Fruit fly (Drosophila melanogaster) whole organism, embryonic: Measurements from ENCODE around the gene Top3alpha.

Experiments used
- Adf1 ChIP-seq: fragments of 200-800 bp; sonication (Bioruptor generic); IDR thresholded peaks from 2 replicates; pipeline ENCODE4 v1.3.6; 2022; ENCODE audit warnings: missing biosample characterization, missing genetic modification characterization
- B-H2 ChIP-seq: fragments of 200-800 bp; sonication (Bioruptor generic); optimal IDR thresholded peaks from 2 replicates; lab custom pipeline; 2018; ENCODE audit warnings: missing biosample characterization, mild to moderate bottlenecking, missing genetic modification characterization
- Blimp-1 ChIP-seq: fragments of 200-800 bp; sonication (Bioruptor generic); optimal IDR thresholded peaks from 3 replicates; lab custom pipeline; 2018; ENCODE audit warnings: missing biosample characterization, missing genetic modification characterization, mild to moderate bottlenecking, moderate library complexity, missing genetic modification reagents
- BtbVII ChIP-seq: fragments of 200-800 bp; sonication (Bioruptor generic); optimal IDR thresholded peaks from 3 replicates; lab custom pipeline; 2017; ENCODE audit warnings: missing biosample characterization, mild to moderate bottlenecking, missing genetic modification characterization
- CG1024 ChIP-seq: fragments of 200-800 bp; sonication (Bioruptor generic); IDR thresholded peaks from 2 replicates; pipeline ENCODE4 v1.3.6; 2022; ENCODE audit warnings: missing biosample characterization, missing genetic modification characterization
- CG10321 ChIP-seq: fragments of 200-800 bp; sonication (Bioruptor generic); IDR thresholded peaks from 2 replicates; pipeline ENCODE4 v1.3.6; 2022; ENCODE audit warnings: missing biosample characterization, missing genetic modification characterization
- CG12104 ChIP-seq: fragments of 200-800 bp; sonication (Bioruptor generic); optimal IDR thresholded peaks from 3 replicates; lab custom pipeline; 2016; ENCODE audit warnings: missing biosample characterization, missing genetic modification characterization
- CG12391 ChIP-seq: fragments of 200-800 bp; sonication (Bioruptor generic); optimal IDR thresholded peaks from 3 replicates; lab custom pipeline; 2018; ENCODE audit warnings: missing biosample characterization, mild to moderate bottlenecking, missing genetic modification characterization, moderate library complexity
- CG12659 ChIP-seq: fragments of 200-800 bp; sonication (Bioruptor generic); optimal IDR thresholded peaks from 3 replicates; lab custom pipeline; 2017; ENCODE audit warnings: mild to moderate bottlenecking, missing biosample characterization, missing genetic modification reagents, missing genetic modification characterization
- CG13775 ChIP-seq: fragments of 200-800 bp; sonication (Bioruptor generic); optimal IDR thresholded peaks from 3 replicates; lab custom pipeline; 2017; ENCODE audit warnings: missing biosample characterization, mild to moderate bottlenecking, missing genetic modification characterization
- CG14965 ChIP-seq: fragments of 200-800 bp; sonication (Bioruptor generic); optimal IDR thresholded peaks from 2 replicates; lab custom pipeline; 2016; ENCODE audit warnings: missing biosample characterization, missing genetic modification characterization, borderline replicate concordance
- CG17802 ChIP-seq: fragments of 200-800 bp; sonication (Bioruptor generic); optimal IDR thresholded peaks from 2 replicates; lab custom pipeline; 2018; ENCODE audit warnings: missing biosample characterization, mild to moderate bottlenecking, missing genetic modification characterization, moderate library complexity
- CG17829 ChIP-seq: fragments of 200-800 bp; optimal IDR thresholded peaks from 2 replicates; lab custom pipeline; 2019; ENCODE audit warnings: missing biosample characterization, mild to moderate bottlenecking, missing genetic modification characterization, moderate library complexity
- CG1792 ChIP-seq: fragments of 200-800 bp; sonication (Bioruptor generic); optimal IDR thresholded peaks from 2 replicates; lab custom pipeline; 2016; ENCODE audit warnings: missing biosample characterization, missing genetic modification characterization
- CG18599 ChIP-seq: fragments of 200-800 bp; sonication (Bioruptor generic); optimal IDR thresholded peaks from 3 replicates; lab custom pipeline; 2017; ENCODE audit warnings: missing biosample characterization, missing genetic modification characterization, mild to moderate bottlenecking, moderate library complexity, missing genetic modification reagents
- CG2116 ChIP-seq: fragments of 200-800 bp; sonication (Bioruptor generic); optimal IDR thresholded peaks from 3 replicates; lab custom pipeline; 2018; ENCODE audit warnings: missing biosample characterization, mild to moderate bottlenecking, missing genetic modification characterization
- CG2889 ChIP-seq: fragments of 200-800 bp; sonication (Bioruptor generic); IDR thresholded peaks from 3 replicates; pipeline ENCODE4 v1.3.6; 2022; ENCODE audit warnings: missing biosample characterization, missing genetic modification characterization
- CG30403 ChIP-seq: fragments of 200-800 bp; sonication (Bioruptor generic); optimal IDR thresholded peaks from 3 replicates; lab custom pipeline; 2016; ENCODE audit warnings: missing biosample characterization, missing genetic modification characterization
- CG32772 ChIP-seq: fragments of 200-800 bp; sonication (Bioruptor generic); IDR thresholded peaks from 2 replicates; pipeline ENCODE4 v1.3.6; 2022; ENCODE audit warnings: missing biosample characterization, missing genetic modification characterization
- CG34376 ChIP-seq: fragments of 200-800 bp; sonication (Bioruptor generic); optimal IDR thresholded peaks from 2 replicates; lab custom pipeline; 2018; ENCODE audit warnings: missing biosample characterization, mild to moderate bottlenecking, missing genetic modification characterization
- CG8089 ChIP-seq: fragments of 200-800 bp; sonication (Bioruptor generic); optimal IDR thresholded peaks from 3 replicates; lab custom pipeline; 2016; ENCODE audit warnings: missing biosample characterization, missing genetic modification characterization
- CG9215 ChIP-seq: fragments of 200-800 bp; sonication (Bioruptor generic); IDR thresholded peaks from 2 replicates; pipeline ENCODE4 v1.3.6; 2022; ENCODE audit warnings: missing biosample characterization, missing genetic modification characterization
- D19B ChIP-seq: fragments of 200-800 bp; sonication (Bioruptor generic); optimal IDR thresholded peaks from 2 replicates; lab custom pipeline; 2017; ENCODE audit warnings: missing biosample characterization, mild to moderate bottlenecking, missing genetic modification characterization
- Dip3 ChIP-seq: fragments of 200-800 bp; sonication (Bioruptor generic); optimal IDR thresholded peaks from 3 replicates; lab custom pipeline; 2016; ENCODE audit warnings: missing biosample characterization, missing genetic modification characterization
- Hmr ChIP-seq: fragments of 200-800 bp; sonication (Bioruptor generic); optimal IDR thresholded peaks from 3 replicates; lab custom pipeline; 2017; ENCODE audit warnings: mild to moderate bottlenecking, missing biosample characterization, missing genetic modification reagents, missing genetic modification characterization
- Hr51 ChIP-seq, 2 experiments: fragments of 200-800 bp; sonication (Bioruptor generic); optimal IDR thresholded peaks; 2 replicates in 1 of 2; 3 replicates in 1 of 2; lab custom pipeline; 2016 to 2018; ENCODE audit warnings: missing biosample characterization in 2 of 2, missing genetic modification characterization in 2 of 2, mild to moderate bottlenecking in 1 of 2, moderate library complexity in 1 of 2
- Nf-YB ChIP-seq: fragments of 200-800 bp; sonication (Bioruptor generic); optimal IDR thresholded peaks from 3 replicates; lab custom pipeline; 2019; ENCODE audit warnings: missing biosample characterization, mild to moderate bottlenecking, missing genetic modification characterization, moderate library complexity
- Opbp ChIP-seq: fragments of 200-800 bp; sonication (Bioruptor generic); IDR thresholded peaks from 3 replicates; pipeline ENCODE4 v1.3.6; 2022; ENCODE audit warnings: missing biosample characterization, missing genetic modification characterization; ENCODE audit not compliant: partially characterized antibody
- Ssrp ChIP-seq: fragments of 200-800 bp; sonication (Bioruptor generic); optimal IDR thresholded peaks from 2 replicates; lab custom pipeline; 2018; ENCODE audit warnings: missing biosample characterization, mild to moderate bottlenecking, missing genetic modification characterization, moderate library complexity
- Taf1 ChIP-seq: fragments of 200-800 bp; sonication (Bioruptor generic); IDR thresholded peaks from 2 replicates; pipeline ENCODE4 v1.3.6; 2022; ENCODE audit warnings: missing biosample characterization, missing genetic modification characterization
- ab ChIP-seq: fragments of 200-800 bp; sonication (Bioruptor generic); optimal IDR thresholded peaks from 2 replicates; lab custom pipeline; 2016; ENCODE audit warnings: missing biosample characterization, missing genetic modification characterization
- ara ChIP-seq: fragments of 200-800 bp; sonication (Bioruptor generic); IDR thresholded peaks from 2 replicates; pipeline ENCODE4 v1.3.6; 2022; ENCODE audit warnings: missing biosample characterization, missing genetic modification characterization
- bsh ChIP-seq, 2 experiments: fragments of 200-800 bp; sonication (Bioruptor generic); optimal IDR thresholded peaks; 2 replicates each; lab custom pipeline; 2017 to 2018; ENCODE audit warnings: mild to moderate bottlenecking in 2 of 2, missing biosample characterization in 2 of 2, missing genetic modification characterization in 2 of 2, moderate library complexity in 1 of 2
- danr ChIP-seq: fragments of 200-800 bp; sonication (Bioruptor generic); IDR thresholded peaks from 2 replicates; pipeline ENCODE4 v1.3.6; 2022; ENCODE audit warnings: missing biosample characterization, missing genetic modification characterization
- fd96Cb ChIP-seq: fragments of 200-800 bp; sonication (Bioruptor generic); optimal IDR thresholded peaks from 2 replicates; lab custom pipeline; 2018; ENCODE audit warnings: missing biosample characterization, mild to moderate bottlenecking, missing genetic modification characterization, moderate library complexity
- fru ChIP-seq: fragments of >200 bp; optimal IDR thresholded peaks from 2 replicates; lab custom pipeline; 2017
- gcm2 ChIP-seq: fragments of 200-800 bp; sonication (Bioruptor generic); optimal IDR thresholded peaks from 2 replicates; lab custom pipeline; 2016; ENCODE audit warnings: missing biosample characterization, missing genetic modification characterization
- grau ChIP-seq: fragments of 200-800 bp; optimal IDR thresholded peaks from 3 replicates; lab custom pipeline; 2019; ENCODE audit warnings: missing biosample characterization, mild to moderate bottlenecking, missing genetic modification characterization, moderate library complexity
- ham ChIP-seq: fragments of 200-800 bp; sonication (Bioruptor generic); IDR thresholded peaks from 2 replicates; pipeline ENCODE4 v1.3.6; 2022; ENCODE audit warnings: missing biosample characterization, missing genetic modification characterization
- hkb ChIP-seq, 2 experiments: fragments of 200-800 bp in 1 of 2; fragments of >200 bp in 1 of 2; sonication (Bioruptor generic) in 1 of 2; IDR thresholded peaks in 1 of 2; optimal IDR thresholded peaks in 1 of 2; 2 replicates each; pipeline versions ENCODE4 v1.3.6 to Lab custom; 2017 to 2022; ENCODE audit warnings: missing biosample characterization in 1 of 2, missing genetic modification characterization in 1 of 2
- lab ChIP-seq: fragments of 200-800 bp; sonication (Bioruptor generic); optimal IDR thresholded peaks from 3 replicates; lab custom pipeline; 2017; ENCODE audit warnings: missing biosample characterization, missing genetic modification characterization, mild to moderate bottlenecking, moderate library complexity, missing genetic modification reagents
- nerfin-1 ChIP-seq: fragments of 200-800 bp; sonication (Bioruptor generic); optimal IDR thresholded peaks from 3 replicates; lab custom pipeline; 2019; ENCODE audit warnings: missing biosample characterization, mild to moderate bottlenecking, missing genetic modification characterization, moderate library complexity
- nerfin-2 ChIP-seq: fragments of 200-800 bp; sonication (Bioruptor generic); IDR thresholded peaks from 2 replicates; pipeline ENCODE4 v1.3.6; 2022; ENCODE audit warnings: missing biosample characterization, missing genetic modification characterization; ENCODE audit not compliant: partially characterized antibody
- org-1 ChIP-seq: fragments of 200-800 bp; sonication (Bioruptor generic); optimal IDR thresholded peaks from 2 replicates; lab custom pipeline; 2017; ENCODE audit warnings: missing biosample characterization, missing genetic modification characterization
- pros ChIP-seq: fragments of 200-800 bp; sonication (Bioruptor generic); optimal IDR thresholded peaks from 3 replicates; lab custom pipeline; 2019; ENCODE audit warnings: missing biosample characterization, mild to moderate bottlenecking, missing genetic modification characterization, moderate library complexity
- ranshi ChIP-seq: fragments of 200-800 bp; sonication (Bioruptor generic); IDR thresholded peaks from 2 replicates; pipeline ENCODE4 v1.3.6; 2022; ENCODE audit warnings: missing biosample characterization, missing genetic modification characterization
- tup ChIP-seq: fragments of 200-800 bp; sonication (Bioruptor generic); optimal IDR thresholded peaks from 2 replicates; lab custom pipeline; 2016; ENCODE audit warnings: missing biosample characterization, mild to moderate bottlenecking, missing genetic modification characterization, moderate library complexity
- zfh1 ChIP-seq: fragments of 200-800 bp; sonication (Bioruptor generic); IDR thresholded peaks from 3 replicates; pipeline ENCODE4 v1.3.6; 2022; ENCODE audit warnings: missing biosample characterization, missing genetic modification characterization

The Top3alpha gene

dm6 chr2L:19492934-19493686 lies 4.9 kb upstream of the Top3alpha start, which contains the start of the genes swm and Ctu2 (continued):
- peak; percentile 72 for TF ChIP-seq CG17829 (tag; lab: Kevin White, UChicago)
- TF ChIP-seq CG9215 (GFP tag; lab: Robert Waterston, UW): peak; percentile 72
- no peak for TF ChIP-seq ham (GFP tag; lab: Robert Waterston, UW)
- TF ChIP-seq org-1 (GFP tag; lab: Kevin White, UChicago): no peak
- no peak for TF ChIP-seq gcm2
- peak; percentile 83 for TF ChIP-seq CG12391 (tag; lab: Kevin White, UChicago)
- TF ChIP-seq CG12104: peak; percentile 36
- no peak for TF ChIP-seq Blimp-1 (GFP tag; lab: Kevin White, UChicago)
- TF ChIP-seq D19B (GFP tag; lab: Kevin White, UChicago): peak; percentile 46
- TF ChIP-seq ranshi: peak; percentile 30; the same call in 1 of the 2 replicates
- no peak for TF ChIP-seq fru (lab: Kevin White, UChicago)
- TF ChIP-seq tup (GFP tag; lab: Kevin White, UChicago): no peak
- no peak for TF ChIP-seq Hr51 (GFP tag; optimal IDR thresholded peaks at IDR 0.05; lab: Kevin White, UChicago)
- TF ChIP-seq CG17802 (tag; lab: Kevin White, UChicago): no peak
- peak; percentile 48 for TF ChIP-seq fd96Cb (tag; lab: Kevin White, UChicago)
- TF ChIP-seq Ssrp: peak; percentile 70
- TF ChIP-seq nerfin-1 (tag; lab: Kevin White, UChicago): peak; percentile 72
- TF ChIP-seq CG10321: no peak
- TF ChIP-seq Taf1 (GFP tag; lab: Robert Waterston, UW): no peak; the same call in 1 of the 2 replicates
- peak; percentile 78 for TF ChIP-seq CG30403 (GFP tag; lab: Kevin White, UChicago)
- TF ChIP-seq Hmr (GFP tag; lab: Kevin White, UChicago): no peak
- TF ChIP-seq CG34376: peak; percentile 19
- TF ChIP-seq danr (GFP tag; lab: Robert Waterston, UW): 0 out of 2 replicates have a peak, but pooled peaks have one; percentile 18
- no peak for TF ChIP-seq Dip3 (GFP tag; lab: Kevin White, UChicago)
- peak; percentile 98 for TF ChIP-seq CG2116 (GFP tag; lab: Kevin White, UChicago)
- no peak for TF ChIP-seq CG18599 (GFP tag; lab: Kevin White, UChicago)
- peak; percentile 83 for TF ChIP-seq grau
- TF ChIP-seq CG8089: no peak
- TF ChIP-seq zfh1 (GFP tag; lab: Robert Waterston, UW): no peak
- peak; percentile 49 for TF ChIP-seq Nf-YB (GFP tag; lab: Kevin White, UChicago)
- TF ChIP-seq CG14965 (GFP tag; lab: Kevin White, UChicago): no peak
- no peak for TF ChIP-seq ara
- TF ChIP-seq Adf1: no peak
- TF ChIP-seq B-H2 (GFP tag; lab: Kevin White, UChicago): peak; percentile 88
- TF ChIP-seq CG32772 (GFP tag; lab: Robert Waterston, UW): peak; percentile 35; the same call in 1 of the 2 replicates
- TF ChIP-seq BtbVII (GFP tag; lab: Kevin White, UChicago): no peak
- no peak for TF ChIP-seq CG1792 (GFP tag; lab: Kevin White, UChicago)
- TF ChIP-seq pros (GFP tag; lab: Kevin White, UChicago): no peak
- TF ChIP-seq nerfin-2: 0 out of 2 replicates have a peak, but pooled peaks have one; percentile 50
- no peak for TF ChIP-seq CG2889 (GFP tag; lab: Robert Waterston, UW)
- TF ChIP-seq CG1024 (GFP tag; lab: Robert Waterston, UW): no peak
- peak in 1 of 2 experiments; percentile 67 for TF ChIP-seq bsh (GFP tag; optimal IDR thresholded peaks at IDR 0.05; lab: Kevin White, UChicago)
- no peak for TF ChIP-seq hkb (optimal IDR thresholded peaks at IDR 0.05; lab: Kevin White, UChicago)
- TF ChIP-seq hkb (GFP tag; IDR thresholded peaks at IDR 0.05; lab: Robert Waterston, UW): peak; percentile 55; the same call in 1 of the 2 replicates
- TF ChIP-seq ab (GFP tag; lab: Kevin White, UChicago): no peak
- TF ChIP-seq Opbp: peak; percentile 34; the same call in 2 of the 3 replicates
- peak; percentile 55 for TF ChIP-seq CG13775 (GFP tag; lab: Kevin White, UChicago)
- TF ChIP-seq lab (GFP tag; lab: Kevin White, UChicago): no peak
- peak; percentile 82 for TF ChIP-seq CG12659
